Worm (Caenorhabditis elegans): ENCODE results near the gene drd-50.

drd-50 gene

ce11 chrIV:4147891-4148290 lies 30.4 kb downstream of the drd-50 start:
- peak; percentile 70 for TF ChIP-seq dmd-6 (GFP tag; IDR thresholded peaks at IDR 0.05)
- TF ChIP-seq pha-4 (GFP tag; IDR thresholded peaks at IDR 0.05) = no peak
- TF ChIP-seq pha-4 (tag; optimal IDR thresholded peaks at IDR 0.05) = no peak
- TF ChIP-seq tra-1 (GFP tag; IDR thresholded peaks at IDR 0.05) = no peak
- TF ChIP-seq nhr-28 (tag; optimal IDR thresholded peaks at IDR 0.05) = peak; percentile 76
- no peak for TF ChIP-seq F37D6.2 (tag; optimal IDR thresholded peaks at IDR 0.05)
- no peak for TF ChIP-seq nhr-102 (tag; optimal IDR thresholded peaks at IDR 0.05)
- TF ChIP-seq F49E8.2 (tag; optimal IDR thresholded peaks at IDR 0.05; ENCODE audit: borderline replicate concordance) = no peak
- TF ChIP-seq lin-39 (tag; optimal IDR thresholded peaks at IDR 0.05) = no peak
- no peak for TF ChIP-seq zag-1 (tag; optimal IDR thresholded peaks at IDR 0.05)
- no peak for TF ChIP-seq zfp-3 (GFP tag; conservative IDR thresholded peaks at IDR 0.05)
- TF ChIP-seq pqm-1 (tag; optimal IDR thresholded peaks at IDR 0.05) = peak; percentile 93
- TF ChIP-seq aha-1 (tag) = no peak
- TF ChIP-seq ama-1 (optimal IDR thresholded peaks at IDR 0.05) = no peak
- TF ChIP-seq mes-2 (tag; optimal IDR thresholded peaks at IDR 0.05; ENCODE audit: poor library complexity, severe bottlenecking) = no peak
- no peak for TF ChIP-seq nhr-25 (tag; optimal IDR thresholded peaks at IDR 0.05; ENCODE audit: borderline replicate concordance, insufficient read depth)
- TF ChIP-seq nhr-77 (tag; optimal IDR thresholded peaks at IDR 0.05) = peak; percentile 75
- no peak for TF ChIP-seq sdz-12 (GFP tag; optimal IDR thresholded peaks at IDR 0.05)
- TF ChIP-seq php-3 (GFP tag; IDR thresholded peaks at IDR 0.05) = peak; percentile 62; the same call in 1 of the 2 replicates
- peak; percentile 40 for TF ChIP-seq dve-1 (tag; optimal IDR thresholded peaks at IDR 0.05; ENCODE audit: insufficient read depth)
- TF ChIP-seq R02D3.7 (tag; optimal IDR thresholded peaks at IDR 0.05) = no peak
- TF ChIP-seq ceh-28 (tag; optimal IDR thresholded peaks at IDR 0.05) = no peak
- peak; percentile 41 for TF ChIP-seq hlh-11 (tag; optimal IDR thresholded peaks at IDR 0.05)
- no peak for TF ChIP-seq lir-3 (tag; optimal IDR thresholded peaks at IDR 0.05)

- TF ChIP-seq Y75B8A.6 (GFP tag; IDR thresholded peaks at IDR 0.05) = no peak
- peak; percentile 27 for TF ChIP-seq pqm-1 (tag; optimal IDR thresholded peaks at IDR 0.05)
- TF ChIP-seq dmd-6 (GFP tag; IDR thresholded peaks at IDR 0.05) = peak; percentile 16; the same call in 1 of the 2 replicates
- TF ChIP-seq nhr-28 (tag; optimal IDR thresholded peaks at IDR 0.05) = no peak
Measured at ce11 chrIV:4150138-4150537, 32.6 kb downstream of the drd-50 start.

- TF ChIP-seq hmg-1.1 (GFP tag; IDR thresholded peaks at IDR 0.05) (no peak), lin-13 (GFP tag; optimal IDR thresholded peaks at IDR 0.05) (no peak), nhr-28 (tag; optimal IDR thresholded peaks at IDR 0.05) (peak; percentile 14), hlh-11 (tag; optimal IDR thresholded peaks at IDR 0.05) (peak; percentile 1), pqm-1 (tag; optimal IDR thresholded peaks at IDR 0.05) (peak; percentile 6)
Measured at ce11 chrIV:4152143-4152542, 34.6 kb downstream of the drd-50 start, which contains the start of the genes K08D10.10 and R07C12.1. TSS of gene K08D10.10 (plus strand) at chrIV:4152235. TSS of gene R07C12.1 (plus strand) at chrIV:4152456.

ce11 chrIV:4154641-4155040 lies 37.1 kb downstream of the drd-50 start, which contains the start of gene K08D10.14:
TSS of gene K08D10.14 (plus strand) at chrIV:4154941.
- TF ChIP-seq nhr-111 (GFP tag; optimal IDR thresholded peaks at IDR 0.05) = no peak

- TF ChIP-seq ama-1 (optimal IDR thresholded peaks at IDR 0.05) = no peak
- no peak for TF ChIP-seq duxl-1 (tag; optimal IDR thresholded peaks at IDR 0.05; ENCODE audit: poor library complexity)
- TF ChIP-seq lin-38 (GFP tag; IDR thresholded peaks at IDR 0.05) = no peak
Measured at ce11 chrIV:4162121-4162520, 44.6 kb downstream of the drd-50 start, which contains the start of gene scrm-5. TSS of gene scrm-5 (plus strand) at chrIV:4162421.

ce11 chrIV:4164392-4164791 lies 46.9 kb downstream of the drd-50 start, which contains the start of gene scrm-8:
TSS of gene scrm-8 (plus strand) at chrIV:4164692.
- TF ChIP-seq hlh-11 (tag; optimal IDR thresholded peaks at IDR 0.05) (no peak), egl-43 (GFP tag; IDR thresholded peaks at IDR 0.05) (no peak), skn-1 (tag; optimal IDR thresholded peaks at IDR 0.05) (no peak), mxl-3 (GFP tag; optimal IDR thresholded peaks at IDR 0.05) (no peak), saeg-2 (GFP tag; IDR thresholded peaks at IDR 0.05) (no peak), daf-16 (GFP tag; optimal IDR thresholded peaks at IDR 0.05) (no peak), daf-16 (tag; optimal IDR thresholded peaks at IDR 0.05) (no peak), gei-8 (GFP tag; optimal IDR thresholded peaks at IDR 0.05) (no peak), ctbp-1 (GFP tag; IDR thresholded peaks at IDR 0.05) (no peak), vab-7 (GFP tag; IDR thresholded peaks at IDR 0.05) (no peak), mxl-2 (GFP tag; conservative IDR thresholded peaks at IDR 0.05) (no peak), unc-130 (GFP tag; optimal IDR thresholded peaks at IDR 0.05) (no peak), R02D3.7 (tag; optimal IDR thresholded peaks at IDR 0.05) (no peak), nhr-28 (tag; optimal IDR thresholded peaks at IDR 0.05) (no peak)

Measured in whole organism, L4 larva.